Fruit fly (Drosophila melanogaster): ENCODE results near the gene CG13947.
A peak's percentile ranks its signal among the peaks of the same experiment; 100 is the strongest.

Gene CG13947

dm6 chr2L:810277-810676, 31.3 kb downstream of the CG13947 start, which contains the start of gene Nnf1b:
Nnf1b (plus strand) TSS chr2L:810577.
- TF ChIP-seq fd85E (GFP tag; optimal IDR thresholded peaks at IDR 0.05) = no peak
- TF ChIP-seq fd59A (GFP tag; optimal IDR thresholded peaks at IDR 0.05) = no peak
- TF ChIP-seq fkh (GFP tag; optimal IDR thresholded peaks at IDR 0.05) = no peak

- no peak for TF ChIP-seq Smox (GFP tag; optimal IDR thresholded peaks at IDR 0.05)
- TF ChIP-seq fd85E (GFP tag; optimal IDR thresholded peaks at IDR 0.05) = no peak
- no peak for TF ChIP-seq OdsH (GFP tag; optimal IDR thresholded peaks at IDR 0.05)
- no peak for TF ChIP-seq Hr39 (GFP tag; optimal IDR thresholded peaks at IDR 0.05)
- no peak for TF ChIP-seq eg (GFP tag; IDR thresholded peaks at IDR 0.05)
- TF ChIP-seq Hr38 (GFP tag; optimal IDR thresholded peaks at IDR 0.05) = no peak
- no peak for TF ChIP-seq acj6 (GFP tag; optimal IDR thresholded peaks at IDR 0.05)
- no peak for TF ChIP-seq lz (GFP tag; optimal IDR thresholded peaks at IDR 0.05)
- no peak for TF ChIP-seq Ets96B (tag; optimal IDR thresholded peaks at IDR 0.05)
- no peak for TF ChIP-seq salr (GFP tag; optimal IDR thresholded peaks at IDR 0.05)
- TF ChIP-seq CG3032 (tag; optimal IDR thresholded peaks at IDR 0.05) = no peak
- no peak for TF ChIP-seq Hr4 (GFP tag; optimal IDR thresholded peaks at IDR 0.05)
Measured at dm6 chr2L:811405-811804, 32.4 kb downstream of the CG13947 start, which contains the start of gene Dbp21E2. Dbp21E2 (plus strand) TSS chr2L:811584.

dm6 chr2L:815785-816389, 36.9 kb downstream of the CG13947 start, which contains the start of the genes Saf6 and Pex12:
Saf6 (minus strand) TSS chr2L:815950.
Pex12 (plus strand) TSS chr2L:815993.
- TF ChIP-seq CG8319 (GFP tag; optimal IDR thresholded peaks at IDR 0.05) (no peak), CG6808 (GFP tag; optimal IDR thresholded peaks at IDR 0.05) (peak; percentile 12), fkh (GFP tag; optimal IDR thresholded peaks at IDR 0.05) (peak; percentile 95), CG11294 (GFP tag; IDR thresholded peaks at IDR 0.05) (no peak), CG32006 (GFP tag; optimal IDR thresholded peaks at IDR 0.05) (no peak), CG9139 (GFP tag; optimal IDR thresholded peaks at IDR 0.05) (peak; percentile 9)

dm6 chr2L:817850-818249, 38.9 kb downstream of the CG13947 start, which contains the start of gene CG15880:
CG15880 (minus strand) TSS chr2L:817950.
- TF ChIP-seq acj6 (GFP tag; optimal IDR thresholded peaks at IDR 0.05) (no peak), salr (GFP tag; optimal IDR thresholded peaks at IDR 0.05) (no peak), vri (GFP tag; optimal IDR thresholded peaks at IDR 0.05) (no peak), dsx (GFP tag; optimal IDR thresholded peaks at IDR 0.05; ENCODE audit: poor library complexity, severe bottlenecking) (no peak), Ets21C (GFP tag; optimal IDR thresholded peaks at IDR 0.05) (no peak), spab (GFP tag; optimal IDR thresholded peaks at IDR 0.05) (no peak), CG3919 (GFP tag; optimal IDR thresholded peaks at IDR 0.05) (no peak), fkh (GFP tag; optimal IDR thresholded peaks at IDR 0.05) (no peak), CG1621 (tag; optimal IDR thresholded peaks at IDR 0.05) (no peak), Ets96B (tag; optimal IDR thresholded peaks at IDR 0.05) (no peak), CG15336 (GFP tag; IDR thresholded peaks at IDR 0.05) (no peak), CG6854 (GFP tag; optimal IDR thresholded peaks at IDR 0.05) (no peak), net (GFP tag; optimal IDR thresholded peaks at IDR 0.05) (no peak)

dm6 chr2L:819315-820032, 40.5 kb downstream of the CG13947 start, which contains the start of the genes PGAP2 and Clp:
PGAP2 (minus strand) TSS chr2L:819508.
Clp (plus strand) TSS chr2L:819964.
- TF ChIP-seq CG11762 (GFP tag; optimal IDR thresholded peaks at IDR 0.05; ENCODE audit: insufficient read depth) (peak; percentile 45), topi (GFP tag; optimal IDR thresholded peaks at IDR 0.05) (no peak), cyc (GFP tag; optimal IDR thresholded peaks at IDR 0.05) (peak; percentile 64), CG9139 (GFP tag; optimal IDR thresholded peaks at IDR 0.05) (no peak), CG11902 (GFP tag; optimal IDR thresholded peaks at IDR 0.05) (peak; percentile 43), fd85E (GFP tag; optimal IDR thresholded peaks at IDR 0.05) (no peak), Smox (GFP tag; optimal IDR thresholded peaks at IDR 0.05) (no peak), Hr39 (GFP tag; optimal IDR thresholded peaks at IDR 0.05) (peak; percentile 64), CG7368 (GFP tag; optimal IDR thresholded peaks at IDR 0.05) (peak; percentile 46), dac (GFP tag; optimal IDR thresholded peaks at IDR 0.05) (no peak), Gug (GFP tag; IDR thresholded peaks at IDR 0.05) (peak; percentile 50), Ets96B (tag; optimal IDR thresholded peaks at IDR 0.05) (peak; percentile 69), CG6808 (GFP tag; optimal IDR thresholded peaks at IDR 0.05) (peak; percentile 2), Sox102F (GFP tag; optimal IDR thresholded peaks at IDR 0.05) (no peak), CG34406 (GFP tag; optimal IDR thresholded peaks at IDR 0.05) (peak; percentile 38), CG1621 (tag; optimal IDR thresholded peaks at IDR 0.05) (no peak), vri (GFP tag; optimal IDR thresholded peaks at IDR 0.05) (no peak), CG4318 (GFP tag; optimal IDR thresholded peaks at IDR 0.05) (no peak), Lpt (GFP tag; optimal IDR thresholded peaks at IDR 0.05) (peak; percentile 13), achi (GFP tag; optimal IDR thresholded peaks at IDR 0.05) (no peak), CG3032 (tag; optimal IDR thresholded peaks at IDR 0.05) (peak; percentile 74), CG10631 (GFP tag; optimal IDR thresholded peaks at IDR 0.05) (no peak)

All from whole organism, prepupa.